Worm (Caenorhabditis elegans) whole organism, late embryonic: ENCODE data around the gene mdh-2.

ENCODE experiments used
- F13H6.1 ChIP-seq: sonication (generic microtip); optimal IDR thresholded peaks from 2 replicates; lab custom pipeline; 2016; ENCODE audit warnings: missing genetic modification characterization, missing compliant biosample characterization
- T23F11.4 ChIP-seq: fragments of 200-800 bp; sonication (Bioruptor generic); optimal IDR thresholded peaks from 2 replicates; lab custom pipeline; 2018; ENCODE audit warnings: mild to moderate bottlenecking, missing genetic modification characterization, missing compliant biosample characterization
- ceh-19 ChIP-seq: fragments of 200-800 bp; sonication (Bioruptor generic); optimal IDR thresholded peaks from 2 replicates; lab custom pipeline; 2018; ENCODE audit warnings: mild to moderate bottlenecking, missing genetic modification characterization, missing compliant biosample characterization
- ceh-2 ChIP-seq: sonication (generic microtip); optimal IDR thresholded peaks from 2 replicates; lab custom pipeline; 2016; ENCODE audit warnings: missing genotype, missing genetic modification characterization, missing compliant biosample characterization
- elt-2 ChIP-seq: sonication (generic microtip); optimal IDR thresholded peaks from 2 replicates; lab custom pipeline; 2016; ENCODE audit warnings: missing genetic modification reagents, missing genetic modification characterization, missing compliant biosample characterization
- hlh-30 ChIP-seq: sonication (generic microtip); optimal IDR thresholded peaks from 2 replicates; lab custom pipeline; 2017; ENCODE audit warnings: antibody characterized with exemption, missing genetic modification characterization, missing compliant biosample characterization; ENCODE audit not compliant: insufficient read depth
- nhr-11 ChIP-seq: fragments of 150-350 bp; optimal IDR thresholded peaks from 2 replicates; lab custom pipeline; 2014; ENCODE audit warnings: missing biosample characterization, missing genetic modification characterization
- pag-3 ChIP-seq: sonication (generic microtip); optimal IDR thresholded peaks from 2 replicates; lab custom pipeline; 2016; ENCODE audit warnings: missing compliant biosample characterization, missing genetic modification characterization, borderline replicate concordance
- pha-4 ChIP-seq: fragments of 150-350 bp; optimal IDR thresholded peaks from 2 replicates; lab custom pipeline; 2018; ENCODE audit warnings: missing biosample characterization, missing genetic modification reagents, missing genetic modification characterization
- pqm-1 ChIP-seq: sonication (generic microtip); optimal IDR thresholded peaks from 2 replicates; lab custom pipeline; 2016; ENCODE audit warnings: missing genetic modification characterization, missing compliant biosample characterization
- tbx-2 ChIP-seq: sonication (generic microtip); optimal IDR thresholded peaks from 2 replicates; lab custom pipeline; 2016; ENCODE audit warnings: missing genetic modification characterization, missing compliant biosample characterization
- unc-3 ChIP-seq, 2 experiments: fragments of 200-800 bp in 1 of 2; sonication (Bioruptor generic) in 1 of 2; sonication (generic microtip) in 1 of 2; conservative IDR thresholded peaks in 1 of 2; optimal IDR thresholded peaks in 1 of 2; 2 replicates each; pipeline versions ENCODE4 v1.3.6 to Lab custom; 2016 to 2022; ENCODE audit warnings: missing compliant biosample characterization in 2 of 2, missing genetic modification characterization in 2 of 2, missing genetic modification reagents in 1 of 2
- unc-55 ChIP-seq: sonication (generic microtip); optimal IDR thresholded peaks from 2 replicates; lab custom pipeline; 2017; ENCODE audit warnings: missing biosample characterization, missing genetic modification reagents, missing genetic modification characterization
- unc-86 ChIP-seq: sonication (generic microtip); optimal IDR thresholded peaks from 2 replicates; lab custom pipeline; 2016; ENCODE audit warnings: missing genetic modification characterization, missing compliant biosample characterization

DNA sequence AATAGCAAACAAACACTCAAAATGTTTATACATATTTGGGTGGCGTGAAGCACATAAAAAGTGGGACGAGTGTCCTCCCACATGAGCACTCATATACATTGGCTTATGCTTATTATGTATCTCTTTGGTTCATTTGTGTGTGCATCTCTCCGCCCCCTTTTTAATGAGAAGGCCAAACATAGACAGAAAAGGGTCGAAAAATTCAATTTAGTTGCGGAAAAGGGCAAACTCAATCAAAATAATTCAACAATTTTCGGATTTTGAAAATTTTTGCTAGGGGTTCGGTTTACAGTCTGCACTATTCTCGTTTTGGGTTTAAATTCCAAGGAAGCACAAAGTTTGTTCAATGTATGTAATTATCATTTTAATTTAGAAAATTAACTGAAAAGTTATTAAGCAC is 39.7 kb upstream of the mdh-2 start:
- TF ChIP-seq unc-55 (no peak), pag-3 (tag; lab: Kevin White, UChicago) (no peak), T23F11.4 (GFP tag; lab: Kevin White, UChicago) (no peak), ceh-2 (tag; lab: Kevin White, UChicago) (no peak), pha-4 (tag; lab: Kevin White, UChicago) (no peak), unc-3 (GFP tag; conservative IDR thresholded peaks at IDR 0.05; lab: Robert Waterston, UW) (no peak), unc-3 (tag; optimal IDR thresholded peaks at IDR 0.05; lab: Kevin White, UChicago) (no peak), nhr-11 (no peak), unc-86 (no peak), hlh-30 (tag; lab: Kevin White, UChicago) (no peak), pqm-1 (no peak), ceh-19 (no peak), elt-2 (tag; lab: Kevin White, UChicago) (no peak), F13H6.1 (no peak), tbx-2 (no peak)
